Fruit fly (Drosophila melanogaster) Kc167 (cell line): ENCODE measurements around the gene Sld5.

Experiments used
- Sin3A ChIP-seq: fragments of >200 bp; optimal IDR thresholded peaks from 2 replicates; lab custom pipeline; 2018; ENCODE audit warnings: missing external identifiers
- h ChIP-seq: fragments of >200 bp; optimal IDR thresholded peaks from 3 replicates; lab custom pipeline; 2018; ENCODE audit warnings: missing external identifiers
- insv ChIP-seq: fragments of >200 bp; optimal IDR thresholded peaks from 3 replicates; lab custom pipeline; 2018; ENCODE audit warnings: missing external identifiers
- psq ChIP-seq: fragments of >200 bp; optimal IDR thresholded peaks from 2 replicates; lab custom pipeline; 2017; ENCODE audit warnings: missing external identifiers
- ttk ChIP-seq: sonication (Bioruptor generic); optimal IDR thresholded peaks from 2 replicates; lab custom pipeline; 2017; ENCODE audit warnings: missing external identifiers

DNA sequence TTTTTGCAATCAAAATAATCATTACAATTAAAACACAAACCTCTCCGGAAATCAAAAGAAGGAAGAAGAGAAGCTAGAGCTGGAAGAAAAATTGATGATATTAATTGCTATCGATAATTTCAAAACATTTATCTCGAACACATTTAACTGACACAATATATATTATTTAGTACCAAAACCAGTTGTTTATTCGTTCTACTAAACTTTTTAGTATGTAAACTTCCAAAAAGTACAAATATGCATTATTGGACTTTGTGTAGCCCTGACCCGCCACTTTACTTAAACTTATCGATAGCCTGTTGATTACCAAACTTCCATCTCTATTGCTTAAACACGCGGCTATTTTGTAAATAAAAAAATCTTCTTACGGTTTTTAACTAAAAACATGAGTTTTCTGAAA is 2.8 kb upstream of the Sld5 start, which contains the start of the genes RpL34a and Trmt61:
- TF ChIP-seq h (lab: Kevin White, UChicago) (no peak), Sin3A (lab: Kevin White, UChicago) (no peak), ttk (lab: Kevin White, UChicago) (no peak), psq (lab: Kevin White, UChicago) (no peak), insv (no peak)
